1 fruit fly cellular context compared by ENCODE assay signal in the genomic region with DNA sequence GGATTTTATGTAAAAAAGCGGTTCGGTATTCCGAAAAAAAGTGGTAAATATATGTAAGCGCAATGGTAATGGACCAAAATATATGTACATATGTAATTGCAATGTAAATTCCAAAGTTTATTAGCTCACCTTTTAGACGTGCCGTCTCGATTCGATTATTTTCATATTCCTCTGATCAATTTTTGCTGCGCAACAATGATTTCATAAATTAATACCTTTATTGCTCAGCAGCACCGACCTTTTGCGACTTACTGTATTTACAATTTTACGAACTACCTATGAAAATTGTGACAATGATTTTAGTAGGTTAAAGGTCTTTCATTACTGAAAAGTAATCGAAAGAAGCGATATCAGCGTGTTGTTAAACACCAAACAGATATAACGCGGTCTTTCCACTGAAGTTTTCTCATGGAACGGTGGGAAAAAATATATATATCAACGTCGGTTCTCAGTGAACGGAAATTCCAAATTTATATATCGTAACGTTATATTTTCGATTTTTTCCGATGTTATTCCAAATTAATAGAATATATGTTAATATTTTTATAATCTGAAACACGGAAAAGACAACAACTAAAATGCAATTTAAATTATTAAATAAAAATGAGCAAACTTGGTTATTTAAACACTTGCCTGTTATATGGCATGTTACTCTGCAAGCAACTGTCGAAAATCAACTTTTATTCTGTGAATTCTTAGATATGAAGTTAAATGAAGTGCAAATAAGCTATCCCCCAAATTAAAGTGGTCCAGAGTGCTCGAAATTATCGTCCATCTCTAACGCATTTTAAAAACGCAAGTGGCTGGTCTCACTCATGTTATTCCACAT.
TF ChIP-seq lines count a peak whose summit lies in the region.

A gene (minus strand): TSS at position 330 of the 829 bp plus-strand sequence.
A gene (plus strand): TSS at position 810 of the 829 bp plus-strand sequence.

TF ChIP-seq in whole organism, embryonic, 481 proteins besides CTCF, POLR2A, EP300 and RAD21 (continued from another document):
- TF ChIP-seq CG17328 (GFP tag; IDR thresholded peaks at IDR 0.05; lab: Robert Waterston, UW), result no peak
- TF ChIP-seq tin (GFP tag; optimal IDR thresholded peaks at IDR 0.05; lab: Kevin White, UChicago), result peak; percentile 22
- peak; percentile 34 for TF ChIP-seq CG15514 (GFP tag; optimal IDR thresholded peaks at IDR 0.05; lab: Kevin White, UChicago)
- TF ChIP-seq CG3847 (GFP tag; IDR thresholded peaks at IDR 0.05; lab: Robert Waterston, UW), result peak; percentile 32; the same call in 1 of the 2 replicates
- no peak for TF ChIP-seq Fer3 (tag; optimal IDR thresholded peaks at IDR 0.05; lab: Kevin White, UChicago)
- peak; percentile 61 for TF ChIP-seq CG11723 (GFP tag; optimal IDR thresholded peaks at IDR 0.05; lab: Kevin White, UChicago)
- peak; percentile 76 for TF ChIP-seq pfk (GFP tag; optimal IDR thresholded peaks at IDR 0.05; lab: Kevin White, UChicago)
- TF ChIP-seq Taf1 (GFP tag; IDR thresholded peaks at IDR 0.05; lab: Robert Waterston, UW), result 0 out of 2 replicates have a peak, but pooled peaks have one; percentile 8
- peak; percentile 12 for TF ChIP-seq Max (GFP tag; optimal IDR thresholded peaks at IDR 0.05; lab: Kevin White, UChicago)
- TF ChIP-seq CG2120 (GFP tag; optimal IDR thresholded peaks at IDR 0.05; lab: Kevin White, UChicago), result peak; percentile 41
- TF ChIP-seq CG31388 (GFP tag; optimal IDR thresholded peaks at IDR 0.05; lab: Kevin White, UChicago), result no peak
- TF ChIP-seq pzg (GFP tag; optimal IDR thresholded peaks at IDR 0.05; lab: Kevin White, UChicago), result peak; percentile 20
- peak in 1 of 2 experiments; percentile 3 for TF ChIP-seq Dfd (GFP tag; optimal IDR thresholded peaks at IDR 0.05; lab: Kevin White, UChicago)
- peak; percentile 13; the same call in 1 of the 2 replicates for TF ChIP-seq CG13287 (GFP tag; IDR thresholded peaks at IDR 0.05; lab: Robert Waterston, UW; ENCODE audit: partially characterized antibody)
- no peak; the same call in 1 of the 2 replicates for TF ChIP-seq lmd (GFP tag; IDR thresholded peaks at IDR 0.05; lab: Robert Waterston, UW)
- TF ChIP-seq sna (GFP tag; IDR thresholded peaks at IDR 0.05; lab: Robert Waterston, UW; ENCODE audit: partially characterized antibody), result no peak
- peak; percentile 25 for TF ChIP-seq CG12155 (GFP tag; optimal IDR thresholded peaks at IDR 0.05; lab: Kevin White, UChicago)
- TF ChIP-seq schlank (tag; optimal IDR thresholded peaks at IDR 0.05; lab: Kevin White, UChicago), result no peak
- 0 out of 2 replicates have a peak, but pooled peaks have one; percentile 18 for TF ChIP-seq vvl (GFP tag; IDR thresholded peaks at IDR 0.05; lab: Robert Waterston, UW)
- TF ChIP-seq ind (GFP tag; optimal IDR thresholded peaks at IDR 0.05; lab: Kevin White, UChicago), result peak; percentile 38
- TF ChIP-seq CG18599 (GFP tag; optimal IDR thresholded peaks at IDR 0.05; lab: Kevin White, UChicago), result peak; percentile 13
- no peak for TF ChIP-seq tup (GFP tag; optimal IDR thresholded peaks at IDR 0.05; lab: Kevin White, UChicago)
- TF ChIP-seq Nf-YB (GFP tag; optimal IDR thresholded peaks at IDR 0.05; lab: Kevin White, UChicago), result no peak
- peak; percentile 12 for TF ChIP-seq CG1603 (tag; optimal IDR thresholded peaks at IDR 0.05; lab: Kevin White, UChicago)
- TF ChIP-seq YL-1 (GFP tag; optimal IDR thresholded peaks at IDR 0.05; lab: Kevin White, UChicago), result no peak
- TF ChIP-seq Xbp1 (GFP tag; optimal IDR thresholded peaks at IDR 0.05; lab: Kevin White, UChicago), result peak; percentile 19
- TF ChIP-seq CG33557 (GFP tag; optimal IDR thresholded peaks at IDR 0.05; lab: Kevin White, UChicago), result peak; percentile 18
- TF ChIP-seq CG10431 (GFP tag; optimal IDR thresholded peaks at IDR 0.05; lab: Kevin White, UChicago), result peak; percentile 18
- peak; percentile 62 for TF ChIP-seq gem (tag; optimal IDR thresholded peaks at IDR 0.05; lab: Kevin White, UChicago)
- 0 out of 2 replicates have a peak, but pooled peaks have one; percentile 24 for TF ChIP-seq CG11247 (GFP tag; IDR thresholded peaks at IDR 0.05; lab: Robert Waterston, UW)
- TF ChIP-seq CG4424 (GFP tag; optimal IDR thresholded peaks at IDR 0.05; lab: Kevin White, UChicago), result peak; percentile 34
